Worm (Caenorhabditis elegans) whole organism, L1 larva: ENCODE results near the gene F41C6.4.

Experiments used
- C16A3.4 ChIP-seq: fragments of 150-350 bp; optimal IDR thresholded peaks from 2 replicates; lab custom pipeline; 2014; ENCODE audit warnings: missing biosample characterization, missing genetic modification characterization
- nhr-71 ChIP-seq: sonication (generic microtip); optimal IDR thresholded peaks from 2 replicates; lab custom pipeline; 2016; ENCODE audit warnings: mild to moderate bottlenecking, missing genetic modification characterization, moderate library complexity, missing compliant biosample characterization
- rnt-1 ChIP-seq: sonication (generic microtip); optimal IDR thresholded peaks from 2 replicates; lab custom pipeline; 2016; ENCODE audit warnings: mild to moderate bottlenecking, missing genetic modification characterization, moderate library complexity, missing compliant biosample characterization

Gene F41C6.4

DNA sequence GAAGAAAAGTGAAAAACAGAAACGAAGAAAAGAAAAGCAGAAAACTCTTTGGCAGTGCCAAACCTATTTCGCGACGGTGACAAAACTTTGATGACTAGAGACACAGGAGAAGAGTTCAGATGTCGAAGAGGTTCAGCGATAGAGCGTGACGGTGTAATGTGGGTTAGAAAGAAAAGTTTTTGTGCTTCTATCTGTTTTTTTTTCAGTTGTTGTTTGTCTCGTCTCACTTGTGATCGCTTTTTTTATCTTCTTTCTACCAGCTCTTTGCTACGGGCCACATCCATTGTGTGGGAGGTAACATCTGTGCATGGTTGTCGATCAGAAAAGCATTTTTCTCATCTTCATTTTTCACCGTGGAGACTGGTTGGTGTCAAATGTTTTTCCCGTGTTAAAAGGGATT, 48.8 kb downstream of the F41C6.4 start, which contains the start of gene F41B4.1 (continued):
- TF ChIP-seq rnt-1 = peak; percentile 74
- TF ChIP-seq C16A3.4 (tag; lab: Kevin White, UChicago) = no peak
- TF ChIP-seq nhr-71 (tag; lab: Kevin White, UChicago) = peak; percentile 84
- TF ChIP-seq, all 84 proteins: peak for 15
